Worm (Caenorhabditis elegans): ENCODE data around the gene nspb-8.
A peak's percentile ranks its signal among the peaks of the same experiment; 100 is the strongest.

The nspb-8 gene

DNA sequence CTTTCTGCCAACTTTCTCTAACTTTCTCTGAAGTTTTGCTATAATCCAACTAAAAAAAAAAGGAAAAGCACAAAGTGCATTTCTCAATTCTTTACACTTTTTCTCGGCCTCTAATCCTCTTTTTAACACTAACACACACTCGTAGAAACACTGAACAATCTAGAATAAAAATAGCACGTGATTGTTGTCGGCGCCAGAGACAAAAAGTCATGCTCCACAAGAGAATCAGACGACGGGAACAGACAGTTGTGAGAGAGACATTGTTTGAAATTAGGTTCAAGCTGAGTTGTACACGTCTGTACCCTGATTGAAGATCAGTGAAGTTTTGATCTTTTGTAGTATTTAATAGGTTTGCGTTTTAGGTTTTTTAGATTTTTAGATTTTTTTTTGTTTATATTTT is 17.9 kb upstream of the nspb-8 start (continued):
- TF ChIP-seq ceh-91 (GFP tag; IDR thresholded peaks at IDR 0.05), result no peak
- TF ChIP-seq B0035.1 (tag; optimal IDR thresholded peaks at IDR 0.05), result no peak
- TF ChIP-seq hsf-1 (GFP tag; IDR thresholded peaks at IDR 0.05), result peak; percentile 83
- no peak for TF ChIP-seq madf-3 (GFP tag; IDR thresholded peaks at IDR 0.05)
- TF ChIP-seq egl-44 (GFP tag; IDR thresholded peaks at IDR 0.05), result no peak
- TF ChIP-seq F39B2.1 (GFP tag; IDR thresholded peaks at IDR 0.05), result no peak
- no peak for TF ChIP-seq Y53G8AR.9 (GFP tag; conservative IDR thresholded peaks at IDR 0.05)
- no peak for TF ChIP-seq ccch-3 (GFP tag; optimal IDR thresholded peaks at IDR 0.05)
- TF ChIP-seq let-526 (GFP tag; IDR thresholded peaks at IDR 0.05), result peak; percentile 31; the same call in 1 of the 2 replicates
- TF ChIP-seq zfh-2 (GFP tag; conservative IDR thresholded peaks at IDR 0.05), result no peak
- TF ChIP-seq cebp-1 (GFP tag; IDR thresholded peaks at IDR 0.05), result no peak
- TF ChIP-seq cebp-1 (tag; optimal IDR thresholded peaks at IDR 0.05), result peak; percentile 63
- no peak for TF ChIP-seq egrh-3 (GFP tag; IDR thresholded peaks at IDR 0.05)
- no peak for TF ChIP-seq D2030.7 (GFP tag; IDR thresholded peaks at IDR 0.05)
- no peak for TF ChIP-seq Y53F4B.3 (GFP tag; IDR thresholded peaks at IDR 0.05)
- TF ChIP-seq lir-1 (GFP tag; conservative IDR thresholded peaks at IDR 0.05), result no peak
- TF ChIP-seq madf-10 (tag; optimal IDR thresholded peaks at IDR 0.05), result no peak
- no peak for TF ChIP-seq F52B5.7 (tag; optimal IDR thresholded peaks at IDR 0.05)
- no peak for TF ChIP-seq mxl-1 (tag; optimal IDR thresholded peaks at IDR 0.05)
- TF ChIP-seq gei-17 (GFP tag; optimal IDR thresholded peaks at IDR 0.05), result no peak
- no peak for TF ChIP-seq nfya-2 (GFP tag; IDR thresholded peaks at IDR 0.05)
- no peak for TF ChIP-seq bed-1 (GFP tag; IDR thresholded peaks at IDR 0.05)
- TF ChIP-seq F10E7.11 (tag; optimal IDR thresholded peaks at IDR 0.05), result no peak
- TF ChIP-seq dpff-1 (tag; optimal IDR thresholded peaks at IDR 0.05), result no peak
- TF ChIP-seq tlf-1 (GFP tag; optimal IDR thresholded peaks at IDR 0.05), result peak; percentile 29
- no peak for TF ChIP-seq rpc-1 (optimal IDR thresholded peaks at IDR 0.05)
- no peak for TF ChIP-seq rpc-1 (tag; optimal IDR thresholded peaks at IDR 0.05)
- peak; percentile 46 for TF ChIP-seq chd-7 (tag; optimal IDR thresholded peaks at IDR 0.05)
- no peak for TF ChIP-seq die-1 (tag; optimal IDR thresholded peaks at IDR 0.05)
- TF ChIP-seq athp-1 (tag; optimal IDR thresholded peaks at IDR 0.05), result no peak
- no peak for TF ChIP-seq hrde-1 (tag; optimal IDR thresholded peaks at IDR 0.05; ENCODE audit: borderline replicate concordance)
- no peak for TF ChIP-seq dpl-1 (GFP tag; optimal IDR thresholded peaks at IDR 0.05)
- TF ChIP-seq pha-4 (tag; optimal IDR thresholded peaks at IDR 0.05), result no peak
- peak; percentile 28 for TF ChIP-seq ZK185.1 (tag; optimal IDR thresholded peaks at IDR 0.05; ENCODE audit: poor library complexity, severe bottlenecking)
- TF ChIP-seq rec-8 (tag; optimal IDR thresholded peaks at IDR 0.05), result no peak
- TF ChIP-seq C06A6.2 (GFP tag; conservative IDR thresholded peaks at IDR 0.05), result no peak
- TF ChIP-seq ceh-27 (GFP tag; optimal IDR thresholded peaks at IDR 0.05), result no peak
- TF ChIP-seq lsl-1 (GFP tag; optimal IDR thresholded peaks at IDR 0.05), result no peak
- no peak for TF ChIP-seq nhr-120 (GFP tag; IDR thresholded peaks at IDR 0.05)
- no peak for TF ChIP-seq mel-28 (tag; optimal IDR thresholded peaks at IDR 0.05; ENCODE audit: borderline replicate concordance)
- TF ChIP-seq let-607 (tag; optimal IDR thresholded peaks at IDR 0.05), result peak in 1 of 2 experiments; percentile 36
- peak; percentile 28 for TF ChIP-seq somi-1 (GFP tag; optimal IDR thresholded peaks at IDR 0.05)
- no peak for TF ChIP-seq madf-8 (GFP tag; conservative IDR thresholded peaks at IDR 0.05)
- no peak for TF ChIP-seq ztf-28 (GFP tag; IDR thresholded peaks at IDR 0.05)
- no peak for TF ChIP-seq B0261.1 (tag; optimal IDR thresholded peaks at IDR 0.05)
- TF ChIP-seq egl-18 (GFP tag; IDR thresholded peaks at IDR 0.05), result no peak
- TF ChIP-seq Y79H2A.3 (GFP tag; conservative IDR thresholded peaks at IDR 0.05), result no peak
- no peak for TF ChIP-seq lag-1 (GFP tag; IDR thresholded peaks at IDR 0.05)
- TF ChIP-seq zim-3 (tag; optimal IDR thresholded peaks at IDR 0.05), result no peak
- TF ChIP-seq rcor-1 (GFP tag; IDR thresholded peaks at IDR 0.05), result no peak

Data from whole organism, young adult.